Worm (Caenorhabditis elegans) whole organism, L4 larva: ENCODE data around the gene C53A5.16.

Experiments used
- F44E2.7 ChIP-seq: fragments of 200-800 bp; sonication (Bioruptor generic); IDR thresholded peaks from 2 replicates; pipeline ENCODE4 v2.1.2; 2022; ENCODE audit warnings: missing genetic modification characterization, missing compliant biosample characterization
- F49E8.2 ChIP-seq: sonication (generic microtip); optimal IDR thresholded peaks from 2 replicates; lab custom pipeline; 2016; ENCODE audit warnings: missing compliant biosample characterization, mild to moderate bottlenecking, missing genetic modification characterization, borderline replicate concordance
- R02D3.7 ChIP-seq: fragments of 150-350 bp; sonication (generic microtip); optimal IDR thresholded peaks from 3 replicates; lab custom pipeline; 2014; ENCODE audit warnings: missing biosample characterization, missing genetic modification characterization
- Y75B8A.6 ChIP-seq: fragments of 200-800 bp; sonication (Bioruptor generic); IDR thresholded peaks from 2 replicates; pipeline ENCODE4 v1.3.6; 2022; ENCODE audit warnings: missing genetic modification reagents, missing genetic modification characterization, missing compliant biosample characterization
- ZK337.2 ChIP-seq: fragments of 200-800 bp; sonication (Bioruptor generic); IDR thresholded peaks from 2 replicates; pipeline ENCODE4 v1.3.6; 2022; ENCODE audit warnings: missing genetic modification reagents, missing genetic modification characterization, missing compliant biosample characterization
- ama-1 ChIP-seq: fragments of 150-350 bp; optimal IDR thresholded peaks from 2 replicates; lab custom pipeline; 2014; ENCODE audit warnings: inconsistent platforms, mixed read lengths
- attf-4 ChIP-seq: sonication (generic microtip); optimal IDR thresholded peaks from 3 replicates; lab custom pipeline; 2017; ENCODE audit warnings: missing biosample characterization, missing genetic modification characterization
- ctbp-1 ChIP-seq: fragments of 200-800 bp; sonication (Bioruptor generic); IDR thresholded peaks from 2 replicates; pipeline ENCODE4 v1.3.6; 2022; ENCODE audit warnings: missing genetic modification reagents, missing genetic modification characterization, missing compliant biosample characterization
- dmd-8 ChIP-seq: fragments of 200-800 bp; sonication (Bioruptor generic); IDR thresholded peaks from 2 replicates; pipeline ENCODE4 v1.3.6; 2022; ENCODE audit warnings: missing genetic modification characterization, missing compliant biosample characterization
- dpl-1 ChIP-seq: fragments of 150-350 bp; optimal IDR thresholded peaks from 2 replicates; lab custom pipeline; 2014; ENCODE audit warnings: missing biosample characterization, missing genetic modification reagents, missing genetic modification characterization
- duxl-1 ChIP-seq: sonication (generic microtip); optimal IDR thresholded peaks from 2 replicates; lab custom pipeline; 2016; ENCODE audit warnings: mild to moderate bottlenecking, missing genetic modification characterization, moderate library complexity, missing compliant biosample characterization; ENCODE audit not compliant: poor library complexity
- fkh-10 ChIP-seq: fragments of 150-350 bp; optimal IDR thresholded peaks from 2 replicates; lab custom pipeline; 2014; ENCODE audit warnings: missing biosample characterization, missing genetic modification reagents, missing genetic modification characterization
- hmg-1.1 ChIP-seq: fragments of 200-800 bp; sonication (Bioruptor generic); IDR thresholded peaks from 2 replicates; pipeline ENCODE4 v1.3.6; 2022; ENCODE audit warnings: missing genetic modification reagents, missing genetic modification characterization, missing compliant biosample characterization
- jun-1 ChIP-seq: fragments of 150-350 bp; optimal IDR thresholded peaks from 2 replicates; lab custom pipeline; 2014; ENCODE audit warnings: missing biosample characterization, missing genetic modification reagents, missing genetic modification characterization
- lim-7 ChIP-seq: fragments of 200-800 bp; sonication (Bioruptor generic); IDR thresholded peaks from 2 replicates; pipeline ENCODE4 v1.3.6; 2022; ENCODE audit warnings: missing genetic modification characterization, missing compliant biosample characterization
- lin-1 ChIP-seq: fragments of 200-800 bp; sonication (Bioruptor generic); IDR thresholded peaks from 2 replicates; pipeline ENCODE4 v1.3.6; 2022; ENCODE audit warnings: missing genetic modification reagents, missing genetic modification characterization, missing compliant biosample characterization
- lin-13 ChIP-seq: fragments of 150-350 bp; optimal IDR thresholded peaks from 2 replicates; lab custom pipeline; 2014; ENCODE audit warnings: missing biosample characterization, missing genetic modification reagents, missing genetic modification characterization
- lin-15B ChIP-seq: fragments of 150-350 bp; sonication (generic microtip); optimal IDR thresholded peaks from 3 replicates; lab custom pipeline; 2014; ENCODE audit warnings: missing biosample characterization, missing genetic modification characterization
- lin-29 ChIP-seq: fragments of 200-800 bp; sonication (Bioruptor generic); IDR thresholded peaks from 2 replicates; pipeline ENCODE4 v1.3.6; 2022; ENCODE audit warnings: missing genetic modification reagents, missing genetic modification characterization, missing compliant biosample characterization
- lin-38 ChIP-seq: fragments of 200-800 bp; sonication (Bioruptor generic); IDR thresholded peaks from 2 replicates; pipeline ENCODE4 v1.3.6; 2022; ENCODE audit warnings: missing genetic modification reagents, missing genetic modification characterization, missing compliant biosample characterization
- madf-5 ChIP-seq, 2 experiments: fragments of 200-800 bp; sonication (Bioruptor generic); IDR thresholded peaks; 2 replicates each; pipeline ENCODE4 v1.3.6; 2022; ENCODE audit warnings: missing compliant biosample characterization in 2 of 2, missing genetic modification characterization in 2 of 2
- mdt-29 ChIP-seq: fragments of 200-800 bp; sonication (Bioruptor generic); IDR thresholded peaks from 2 replicates; pipeline ENCODE4 v1.3.6; 2022; ENCODE audit warnings: missing genetic modification reagents, missing genetic modification characterization, missing compliant biosample characterization
- nhr-11 ChIP-seq: fragments of 150-350 bp; optimal IDR thresholded peaks from 2 replicates; lab custom pipeline; 2014; ENCODE audit warnings: missing biosample characterization, missing genetic modification characterization
- nhr-25 ChIP-seq: sonication (generic microtip); optimal IDR thresholded peaks from 2 replicates; lab custom pipeline; 2017; ENCODE audit warnings: missing genetic modification characterization, mild to moderate bottlenecking, missing compliant biosample characterization, antibody characterized with exemption, moderate library complexity, borderline replicate concordance; ENCODE audit not compliant: insufficient read depth
- nhr-42 ChIP-seq: fragments of 200-800 bp; sonication (Bioruptor generic); IDR thresholded peaks from 2 replicates; pipeline ENCODE4 v1.3.6; 2022; ENCODE audit warnings: missing genetic modification characterization, missing compliant biosample characterization
- nhr-48 ChIP-seq: sonication (generic microtip); optimal IDR thresholded peaks from 2 replicates; lab custom pipeline; 2016; ENCODE audit warnings: mild to moderate bottlenecking, missing genetic modification characterization, missing compliant biosample characterization
- nhr-76 ChIP-seq: fragments of 150-350 bp; optimal IDR thresholded peaks from 2 replicates; lab custom pipeline; 2014; ENCODE audit warnings: missing biosample characterization, missing genetic modification characterization
- nhr-77 ChIP-seq: fragments of 150-350 bp; optimal IDR thresholded peaks from 2 replicates; lab custom pipeline; 2014; ENCODE audit warnings: missing biosample characterization, missing genetic modification characterization
- pha-4 ChIP-seq, 2 experiments: fragments of 150-350 bp in 1 of 2; fragments of 200-800 bp in 1 of 2; sonication (Bioruptor generic) in 1 of 2; IDR thresholded peaks in 1 of 2; optimal IDR thresholded peaks in 1 of 2; 2 replicates each; pipeline versions ENCODE4 v1.3.6 to Lab custom; 2014 to 2022; ENCODE audit warnings: missing genetic modification characterization in 2 of 2, missing genetic modification reagents in 2 of 2, missing biosample characterization in 1 of 2, missing compliant biosample characterization in 1 of 2
- php-3 ChIP-seq: fragments of 200-800 bp; sonication (Bioruptor generic); IDR thresholded peaks from 2 replicates; pipeline ENCODE4 v1.3.6; 2022; ENCODE audit warnings: missing genetic modification reagents, missing genetic modification characterization, missing compliant biosample characterization
- pqm-1 ChIP-seq: sonication (generic microtip); optimal IDR thresholded peaks from 2 replicates; lab custom pipeline; 2017; ENCODE audit warnings: missing biosample characterization, missing genetic modification characterization
- saeg-2 ChIP-seq: fragments of 200-800 bp; sonication (Bioruptor generic); IDR thresholded peaks from 2 replicates; pipeline ENCODE4 v1.3.6; 2022; ENCODE audit warnings: missing genetic modification reagents, missing genetic modification characterization, missing compliant biosample characterization
- set-16 ChIP-seq: fragments of 200-800 bp; sonication (Bioruptor generic); IDR thresholded peaks from 2 replicates; pipeline ENCODE4 v1.3.6; 2022; ENCODE audit warnings: missing genetic modification reagents, missing genetic modification characterization, missing compliant biosample characterization
- skn-1 ChIP-seq: fragments of 150-350 bp; optimal IDR thresholded peaks from 2 replicates; lab custom pipeline; 2014; ENCODE audit warnings: missing biosample characterization, missing genetic modification characterization
- snpc-1.2 ChIP-seq: fragments of 200-800 bp; sonication (Bioruptor generic); IDR thresholded peaks from 2 replicates; pipeline ENCODE4 v1.3.6; 2022; ENCODE audit warnings: missing genetic modification reagents, missing genetic modification characterization, missing compliant biosample characterization
- tra-1 ChIP-seq: fragments of 200-800 bp; sonication (Bioruptor generic); IDR thresholded peaks from 2 replicates; pipeline ENCODE4 v1.3.6; 2022; ENCODE audit warnings: missing genetic modification reagents, missing genetic modification characterization, missing compliant biosample characterization
- unc-62 ChIP-seq, 3 experiments: fragments of 150-350 bp in 1 of 3; sonication (generic microtip); optimal IDR thresholded peaks in 2 of 3; peaks in 1 of 3; 1 replicate in 1 of 3; 2 replicates in 2 of 3; lab custom pipeline; 2014 to 2017; ENCODE audit warnings: missing biosample characterization in 3 of 3, missing genetic modification characterization in 3 of 3, missing genetic modification reagents in 3 of 3, missing genotype in 1 of 3
- vab-7 ChIP-seq: fragments of 200-800 bp; sonication (Bioruptor generic); IDR thresholded peaks from 2 replicates; pipeline ENCODE4 v1.3.6; 2022; ENCODE audit warnings: missing genetic modification reagents, missing genetic modification characterization, missing compliant biosample characterization
- zip-11 ChIP-seq: fragments of 200-800 bp; sonication (Bioruptor generic); IDR thresholded peaks from 2 replicates; pipeline ENCODE4 v1.3.6; 2022; ENCODE audit warnings: missing genetic modification characterization, missing compliant biosample characterization
- zip-2 ChIP-seq: fragments of 150-350 bp; optimal IDR thresholded peaks from 2 replicates; lab custom pipeline; 2014; ENCODE audit warnings: missing biosample characterization, missing genetic modification characterization

C53A5.16 gene

ce11 chrV:14522514-14522913 lies at the start of gene C53A5.16:
Gene C53A5.16, minus strand, starts transcription at chrV:14522614.
- TF ChIP-seq dmd-8 (GFP tag; lab: Robert Waterston, UW) (no peak), zip-2 (tag; lab: Kevin White, UChicago) (no peak), nhr-77 (no peak), set-16 (GFP tag; lab: Robert Waterston, UW) (no peak), saeg-2 (GFP tag; lab: Robert Waterston, UW) (no peak), tra-1 (GFP tag; lab: Robert Waterston, UW) (no peak), lin-15B (no peak), dpl-1 (GFP tag; lab: Kevin White, UChicago) (no peak), php-3 (GFP tag; lab: Robert Waterston, UW) (no peak), lin-13 (GFP tag; lab: Kevin White, UChicago) (no peak), attf-4 (no peak), ctbp-1 (GFP tag; lab: Robert Waterston, UW) (no peak), ZK337.2 (no peak), vab-7 (no peak), skn-1 (tag; lab: Kevin White, UChicago) (no peak), nhr-42 (no peak), unc-62 (GFP tag; optimal IDR thresholded peaks at IDR 0.05 in 1 of 2; lab: Kevin White, UChicago) (no peak), unc-62 (tag; optimal IDR thresholded peaks at IDR 0.05; lab: Kevin White, UChicago) (no peak), lin-38 (GFP tag; lab: Robert Waterston, UW) (no peak), hmg-1.1 (GFP tag; lab: Robert Waterston, UW) (no peak)

- TF ChIP-seq lin-1 (GFP tag; lab: Robert Waterston, UW) (no peak), nhr-48 (tag; lab: Kevin White, UChicago) (no peak), duxl-1 (tag; lab: Kevin White, UChicago) (no peak), F49E8.2 (tag; lab: Kevin White, UChicago) (no peak), pqm-1 (tag; lab: Kevin White, UChicago) (no peak), tra-1 (GFP tag; lab: Robert Waterston, UW) (no peak), nhr-25 (no peak), nhr-11 (tag; lab: Kevin White, UChicago) (no peak), R02D3.7 (no peak), lim-7 (no peak), saeg-2 (GFP tag; lab: Robert Waterston, UW) (no peak), madf-5 (GFP tag; IDR thresholded peaks at IDR 0.05; lab: Robert Waterston, UW) (no peak), jun-1 (tag; lab: Kevin White, UChicago) (no peak)
These were observed 40.2 kb upstream of the C53A5.16 start, which contains the start of gene C53A5.11 for ce11 chrV:14562589-14562988. Gene C53A5.11, plus strand, starts transcription at chrV:14562889.

ce11 chrV:14559312-14559711 lies 36.9 kb upstream of the C53A5.16 start, which contains the start of gene srt-32:
Gene srt-32, plus strand, starts transcription at chrV:14559612.
- TF ChIP-seq set-16 (GFP tag; lab: Robert Waterston, UW) (no peak), Y75B8A.6 (GFP tag; lab: Robert Waterston, UW) (no peak), pha-4 (GFP tag; IDR thresholded peaks at IDR 0.05; lab: Robert Waterston, UW) (no peak), pha-4 (tag; optimal IDR thresholded peaks at IDR 0.05; lab: Kevin White, UChicago) (no peak), pqm-1 (tag; lab: Kevin White, UChicago) (no peak), nhr-76 (no peak), F44E2.7 (GFP tag; lab: Robert Waterston, UW) (no peak), ama-1 (no peak), fkh-10 (GFP tag; lab: Kevin White, UChicago) (no peak), mdt-29 (GFP tag; lab: Robert Waterston, UW) (no peak), snpc-1.2 (GFP tag; lab: Robert Waterston, UW) (no peak), zip-11 (GFP tag; lab: Robert Waterston, UW) (no peak), ctbp-1 (GFP tag; lab: Robert Waterston, UW) (no peak), lin-29 (GFP tag; lab: Robert Waterston, UW) (no peak)
